Fruit fly (Drosophila melanogaster) whole organism, embryonic: Measurements from ENCODE around the gene CG9018.
A peak's percentile ranks its signal among the peaks of the same experiment; 100 is the strongest.

Experiments used
- Adf1 ChIP-seq: fragments of 200-800 bp; sonication (Bioruptor generic); IDR thresholded peaks from 2 replicates; pipeline ENCODE4 v1.3.6; 2022; ENCODE audit warnings: missing biosample characterization, missing genetic modification characterization
- Atf-2 ChIP-seq: fragments of 200-800 bp; sonication (Bioruptor generic); optimal IDR thresholded peaks from 2 replicates; lab custom pipeline; 2016; ENCODE audit warnings: missing biosample characterization, missing genetic modification characterization
- Atf6 ChIP-seq: fragments of 200-800 bp; sonication (Bioruptor generic); IDR thresholded peaks from 2 replicates; pipeline ENCODE4 v1.3.6; 2022; ENCODE audit warnings: missing biosample characterization, missing genetic modification characterization
- BEAF-32 ChIP-seq: fragments of 200-800 bp; sonication (Bioruptor generic); optimal IDR thresholded peaks from 3 replicates; lab custom pipeline; 2017; ENCODE audit warnings: missing biosample characterization, missing genetic modification characterization, mild to moderate bottlenecking, moderate library complexity, missing genetic modification reagents
- CG10267 ChIP-seq: fragments of 200-800 bp; sonication (Bioruptor generic); optimal IDR thresholded peaks from 2 replicates; lab custom pipeline; 2018; ENCODE audit warnings: missing biosample characterization, mild to moderate bottlenecking, missing genetic modification characterization, moderate library complexity
- CG10959 ChIP-seq: fragments of 200-800 bp; sonication (Bioruptor generic); IDR thresholded peaks from 2 replicates; pipeline ENCODE4 v1.3.6; 2022; ENCODE audit warnings: missing biosample characterization, missing genetic modification characterization
- CG12104 ChIP-seq: fragments of 200-800 bp; sonication (Bioruptor generic); optimal IDR thresholded peaks from 3 replicates; lab custom pipeline; 2016; ENCODE audit warnings: missing biosample characterization, missing genetic modification characterization
- CG12391 ChIP-seq: fragments of 200-800 bp; sonication (Bioruptor generic); optimal IDR thresholded peaks from 3 replicates; lab custom pipeline; 2018; ENCODE audit warnings: missing biosample characterization, mild to moderate bottlenecking, missing genetic modification characterization, moderate library complexity
- CG13287 ChIP-seq: fragments of 200-800 bp; sonication (Bioruptor generic); IDR thresholded peaks from 2 replicates; pipeline ENCODE4 v1.3.6; 2022; ENCODE audit warnings: missing biosample characterization, missing genetic modification characterization; ENCODE audit not compliant: partially characterized antibody
- CG13424 ChIP-seq: fragments of 200-800 bp; sonication (Bioruptor generic); optimal IDR thresholded peaks from 2 replicates; lab custom pipeline; 2019; ENCODE audit warnings: missing biosample characterization, mild to moderate bottlenecking, missing genetic modification characterization, moderate library complexity
- CG13775 ChIP-seq: fragments of 200-800 bp; sonication (Bioruptor generic); optimal IDR thresholded peaks from 3 replicates; lab custom pipeline; 2017; ENCODE audit warnings: missing biosample characterization, mild to moderate bottlenecking, missing genetic modification characterization
- CG14667 ChIP-seq: fragments of 200-800 bp; sonication (Bioruptor generic); IDR thresholded peaks from 2 replicates; pipeline ENCODE4 v1.3.6; 2022; ENCODE audit warnings: missing biosample characterization, missing genetic modification characterization
- CG17568 ChIP-seq: fragments of 200-800 bp; sonication (Bioruptor generic); optimal IDR thresholded peaks from 2 replicates; lab custom pipeline; 2018; ENCODE audit warnings: missing biosample characterization, mild to moderate bottlenecking, missing genetic modification characterization, moderate library complexity
- CG2116 ChIP-seq: fragments of 200-800 bp; sonication (Bioruptor generic); optimal IDR thresholded peaks from 3 replicates; lab custom pipeline; 2018; ENCODE audit warnings: missing biosample characterization, mild to moderate bottlenecking, missing genetic modification characterization
- CG2120 ChIP-seq: fragments of 200-800 bp; sonication (Bioruptor generic); optimal IDR thresholded peaks from 3 replicates; lab custom pipeline; 2016; ENCODE audit warnings: missing biosample characterization, missing genetic modification characterization
- CG31365 ChIP-seq: fragments of 200-800 bp; sonication (Bioruptor generic); optimal IDR thresholded peaks from 2 replicates; lab custom pipeline; 2018; ENCODE audit warnings: missing biosample characterization, mild to moderate bottlenecking, missing genetic modification characterization
- CG31441 ChIP-seq: fragments of 200-800 bp; sonication (Bioruptor generic); IDR thresholded peaks from 2 replicates; pipeline ENCODE4 v1.3.6; 2022; ENCODE audit warnings: missing biosample characterization, missing genetic modification characterization
- CG6791 ChIP-seq: fragments of 200-800 bp; sonication (Bioruptor generic); IDR thresholded peaks from 3 replicates; pipeline ENCODE4 v1.3.6; 2022; ENCODE audit warnings: missing biosample characterization, missing genetic modification characterization; ENCODE audit not compliant: partially characterized antibody
- CG7271 ChIP-seq: fragments of 200-800 bp; sonication (Bioruptor generic); optimal IDR thresholded peaks from 2 replicates; lab custom pipeline; 2018; ENCODE audit warnings: missing biosample characterization, mild to moderate bottlenecking, missing genetic modification characterization, moderate library complexity
- CG7357 ChIP-seq: fragments of 200-800 bp; sonication (Bioruptor generic); IDR thresholded peaks from 3 replicates; pipeline ENCODE4 v1.3.6; 2022; ENCODE audit warnings: missing biosample characterization, missing genetic modification characterization
- CG7963 ChIP-seq: fragments of 200-800 bp; sonication (Bioruptor generic); IDR thresholded peaks from 3 replicates; pipeline ENCODE4 v1.3.6; 2022; ENCODE audit warnings: missing biosample characterization, missing genetic modification characterization; ENCODE audit not compliant: partially characterized antibody
- CG8944 ChIP-seq: fragments of 200-800 bp; sonication (Bioruptor generic); optimal IDR thresholded peaks from 3 replicates; lab custom pipeline; 2016; ENCODE audit warnings: missing biosample characterization, missing genetic modification characterization
- CHES-1-like ChIP-seq: fragments of 200-800 bp; sonication (Bioruptor generic); optimal IDR thresholded peaks from 2 replicates; lab custom pipeline; 2016; ENCODE audit warnings: missing biosample characterization, missing genetic modification characterization
- CoRest ChIP-seq: fragments of 200-800 bp; sonication (Bioruptor generic); optimal IDR thresholded peaks from 3 replicates; lab custom pipeline; 2018; ENCODE audit warnings: missing biosample characterization, mild to moderate bottlenecking, missing genetic modification characterization, moderate library complexity
- Dll ChIP-seq: fragments of 200-800 bp; sonication (Bioruptor generic); IDR thresholded peaks from 4 replicates; pipeline ENCODE4 v1.3.6; 2022; ENCODE audit warnings: missing biosample characterization, missing genetic modification characterization; ENCODE audit not compliant: partially characterized antibody
- E2f2 ChIP-seq: fragments of 200-800 bp; sonication (Bioruptor generic); IDR thresholded peaks from 2 replicates; pipeline ENCODE4 v1.3.6; 2022; ENCODE audit warnings: missing biosample characterization, missing genetic modification characterization
- Ets65A ChIP-seq: fragments of 200-800 bp; sonication (Bioruptor generic); peaks from one replicate; lab custom pipeline; 2016; ENCODE audit warnings: missing biosample characterization, missing genetic modification characterization
- Gug ChIP-seq: fragments of 200-800 bp; sonication (Bioruptor generic); IDR thresholded peaks from 4 replicates; pipeline ENCODE4 v1.3.6; 2022; ENCODE audit warnings: missing biosample characterization, missing genetic modification characterization
- HLH3B ChIP-seq: fragments of 200-800 bp; sonication (Bioruptor generic); IDR thresholded peaks from 2 replicates; pipeline ENCODE4 v1.3.6; 2022; ENCODE audit warnings: missing biosample characterization, missing genetic modification characterization
- HmgZ ChIP-seq: fragments of 200-800 bp; sonication (Bioruptor generic); optimal IDR thresholded peaks from 2 replicates; lab custom pipeline; 2018; ENCODE audit warnings: missing biosample characterization, mild to moderate bottlenecking, missing genetic modification characterization
- Hmr ChIP-seq: fragments of 200-800 bp; sonication (Bioruptor generic); optimal IDR thresholded peaks from 3 replicates; lab custom pipeline; 2017; ENCODE audit warnings: mild to moderate bottlenecking, missing biosample characterization, missing genetic modification reagents, missing genetic modification characterization
- Mrtf ChIP-seq: fragments of 200-800 bp; sonication (Bioruptor generic); IDR thresholded peaks from 3 replicates; pipeline ENCODE4 v1.3.6; 2022; ENCODE audit warnings: missing biosample characterization, missing genetic modification characterization
- NFAT ChIP-seq: fragments of 200-800 bp; sonication (Bioruptor generic); IDR thresholded peaks from 2 replicates; pipeline ENCODE4 v1.3.6; 2022; ENCODE audit warnings: missing biosample characterization, missing genetic modification characterization
- Vsx1 ChIP-seq: fragments of 200-800 bp; sonication (Bioruptor generic); optimal IDR thresholded peaks from 2 replicates; lab custom pipeline; 2017; ENCODE audit warnings: missing biosample characterization, mild to moderate bottlenecking, missing genetic modification characterization, missing genetic modification reagents
- Xbp1 ChIP-seq: fragments of 200-800 bp; sonication (Bioruptor generic); optimal IDR thresholded peaks from 3 replicates; lab custom pipeline; 2016; ENCODE audit warnings: missing biosample characterization, mild to moderate bottlenecking, missing genetic modification characterization
- Xrp1 ChIP-seq: fragments of 200-800 bp; sonication (Bioruptor generic); IDR thresholded peaks from 2 replicates; pipeline ENCODE4 v1.3.6; 2022; ENCODE audit warnings: missing biosample characterization, missing genetic modification characterization
- al ChIP-seq: fragments of 200-800 bp; sonication (Bioruptor generic); IDR thresholded peaks from 2 replicates; pipeline ENCODE4 v1.3.6; 2022; ENCODE audit warnings: missing biosample characterization, missing genetic modification characterization
- emc ChIP-seq: fragments of 200-800 bp; sonication (Bioruptor generic); optimal IDR thresholded peaks from 2 replicates; lab custom pipeline; 2016; ENCODE audit warnings: missing biosample characterization, missing genetic modification characterization
- inv ChIP-seq: fragments of 200-800 bp; sonication (Bioruptor generic); IDR thresholded peaks from 2 replicates; pipeline ENCODE4 v1.3.6; 2022; ENCODE audit warnings: missing biosample characterization, missing genetic modification characterization; ENCODE audit not compliant: partially characterized antibody
- knrl ChIP-seq: fragments of 200-800 bp; sonication (Bioruptor generic); IDR thresholded peaks from 3 replicates; pipeline ENCODE4 v1.3.6; 2022; ENCODE audit warnings: missing biosample characterization, missing genetic modification characterization; ENCODE audit not compliant: partially characterized antibody
- luna ChIP-seq: fragments of 200-800 bp; sonication (Bioruptor generic); optimal IDR thresholded peaks from 2 replicates; lab custom pipeline; 2016; ENCODE audit warnings: missing biosample characterization, missing genetic modification characterization
- maf-S ChIP-seq: fragments of 200-800 bp; sonication (Bioruptor generic); optimal IDR thresholded peaks from 2 replicates; lab custom pipeline; 2016; ENCODE audit warnings: missing biosample characterization, missing genetic modification characterization
- pho ChIP-seq: fragments of 200-800 bp; sonication (Bioruptor generic); optimal IDR thresholded peaks from 2 replicates; lab custom pipeline; 2016; ENCODE audit warnings: missing biosample characterization, missing genetic modification characterization
- pzg ChIP-seq: fragments of 200-800 bp; sonication (Bioruptor generic); optimal IDR thresholded peaks from 3 replicates; lab custom pipeline; 2018; ENCODE audit warnings: missing biosample characterization, mild to moderate bottlenecking, missing genetic modification characterization, moderate library complexity
- sens ChIP-seq: fragments of 200-800 bp; sonication (Bioruptor generic); peaks from one replicate; lab custom pipeline; 2016; ENCODE audit warnings: missing biosample characterization, missing genetic modification characterization
- sisA ChIP-seq: fragments of 200-800 bp; sonication (Bioruptor generic); IDR thresholded peaks from 2 replicates; pipeline ENCODE4 v1.3.6; 2022; ENCODE audit warnings: missing biosample characterization, missing genetic modification characterization
- slbo ChIP-seq: fragments of 200-800 bp; sonication (Bioruptor generic); IDR thresholded peaks from 2 replicates; pipeline ENCODE4 v1.3.6; 2022; ENCODE audit warnings: missing biosample characterization, missing genetic modification characterization
- vvl ChIP-seq: fragments of 200-800 bp; sonication (Bioruptor generic); IDR thresholded peaks from 2 replicates; pipeline ENCODE4 v1.3.6; 2022; ENCODE audit warnings: missing biosample characterization, missing genetic modification characterization
- zen ChIP-seq: fragments of 200-800 bp; sonication (Bioruptor generic); optimal IDR thresholded peaks from 3 replicates; lab custom pipeline; 2018; ENCODE audit warnings: missing biosample characterization, mild to moderate bottlenecking, missing genetic modification characterization, moderate library complexity

CG9018 gene

DNA sequence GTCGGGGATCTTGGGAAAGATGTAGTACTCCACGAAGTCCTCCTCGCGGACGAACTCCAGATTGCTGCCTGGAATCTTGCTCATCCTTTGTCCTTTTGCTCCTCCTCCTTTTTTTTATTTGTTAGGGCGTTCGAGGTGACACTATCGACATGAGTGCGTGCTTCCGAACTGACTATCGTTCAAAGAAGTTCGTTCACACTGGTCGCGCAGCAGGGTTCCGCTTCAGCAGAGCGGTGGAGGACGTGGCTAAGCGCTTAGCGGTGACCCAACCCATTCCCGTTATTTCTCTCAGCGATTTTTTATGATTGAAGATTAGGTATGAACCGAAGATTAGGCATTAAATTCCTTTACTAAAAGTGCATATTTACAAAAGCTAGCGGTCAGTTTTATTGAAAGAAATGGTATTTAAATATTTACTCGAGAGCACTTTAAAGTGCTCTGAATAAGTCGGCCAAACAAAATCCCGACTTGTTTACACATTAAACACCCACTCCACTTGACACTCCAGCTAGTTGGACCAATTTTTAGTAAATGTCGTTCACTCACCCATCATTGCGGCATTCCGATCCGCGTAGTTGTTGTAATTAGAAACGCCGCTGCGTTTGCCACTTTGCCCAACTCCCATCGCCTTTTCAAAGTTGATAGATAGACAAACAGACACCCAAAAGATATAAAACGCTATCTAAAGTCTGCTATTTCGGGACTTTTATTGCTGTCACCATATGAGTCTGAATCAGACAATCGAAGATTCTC, 29.0 kb upstream of the CG9018 start, which contains the start of the genes ecd and CG13806 (continued):
- TF ChIP-seq Ets65A (peak; percentile 93), CG14667 (GFP tag; lab: Robert Waterston, UW) (0 out of 2 replicates have a peak, but pooled peaks have one; percentile 25), CG10267 (no peak), CG2116 (GFP tag; lab: Kevin White, UChicago) (peak; percentile 49), CHES-1-like (peak; percentile 66), CG31441 (GFP tag; lab: Robert Waterston, UW) (peak; percentile 34; the same call in 1 of the 2 replicates), CG13424 (peak; percentile 28), emc (peak; percentile 54), Atf-2 (GFP tag; lab: Kevin White, UChicago) (peak; percentile 45), CG2120 (peak; percentile 70), Vsx1 (no peak), Adf1 (GFP tag; lab: Robert Waterston, UW) (peak; percentile 56), HmgZ (tag; lab: Kevin White, UChicago) (peak; percentile 55), pzg (GFP tag; lab: Kevin White, UChicago) (peak; percentile 84), Dll (GFP tag; lab: Robert Waterston, UW) (peak; percentile 90), Mrtf (no peak), CG13775 (peak; percentile 2), Atf6 (GFP tag; lab: Robert Waterston, UW) (no peak), luna (GFP tag; lab: Kevin White, UChicago) (peak; percentile 37), Xbp1 (GFP tag; lab: Kevin White, UChicago) (peak; percentile 60), slbo (peak; percentile 79), Gug (GFP tag; lab: Robert Waterston, UW) (peak; percentile 72; the same call in 2 of the 4 replicates), sisA (peak; percentile 59), CG12391 (peak; percentile 35), al (peak; percentile 29; the same call in 1 of the 2 replicates), CG7271 (tag; lab: Kevin White, UChicago) (no peak), CG12104 (GFP tag; lab: Kevin White, UChicago) (no peak), NFAT (GFP tag; lab: Robert Waterston, UW) (peak; percentile 80), CG13287 (GFP tag; lab: Robert Waterston, UW) (peak; percentile 94), CG6791 (peak; percentile 97), Hmr (GFP tag; lab: Kevin White, UChicago) (peak; percentile 73), Xrp1 (GFP tag; lab: Robert Waterston, UW) (peak; percentile 55; the same call in 1 of the 2 replicates), knrl (GFP tag; lab: Robert Waterston, UW) (peak; percentile 97), CG31365 (peak; percentile 14), BEAF-32 (peak; percentile 96), CG8944 (GFP tag; lab: Kevin White, UChicago) (peak; percentile 43), inv (GFP tag; lab: Robert Waterston, UW) (peak; percentile 96), pho (peak; percentile 39), E2f2 (peak; percentile 49), HLH3B (no peak), CoRest (tag; lab: Kevin White, UChicago) (peak; percentile 69), vvl (GFP tag; lab: Robert Waterston, UW) (peak; percentile 62), CG10959 (GFP tag; lab: Robert Waterston, UW) (peak; percentile 32; the same call in 1 of the 2 replicates), zen (tag; lab: Kevin White, UChicago) (peak; percentile 40), CG17568 (GFP tag; lab: Kevin White, UChicago) (no peak), CG7963 (GFP tag; lab: Robert Waterston, UW) (peak; percentile 93), CG7357 (GFP tag; lab: Robert Waterston, UW) (peak; percentile 97), sens (GFP tag; lab: Kevin White, UChicago) (peak; percentile 78), maf-S (GFP tag; lab: Kevin White, UChicago) (peak; percentile 53)
